Worm (Caenorhabditis elegans) whole organism, L2 larva: ENCODE measurements around the gene dnj-25.

Source experiments
- Y55F3AM.14 ChIP-seq: fragments of 200-800 bp; sonication (Bioruptor generic); optimal IDR thresholded peaks from 2 replicates; lab custom pipeline; 2018; ENCODE audit warnings: mild to moderate bottlenecking, missing genetic modification characterization, missing compliant biosample characterization
- ceh-16 ChIP-seq: fragments of 150-350 bp; optimal IDR thresholded peaks from 2 replicates; lab custom pipeline; 2014; ENCODE audit warnings: missing biosample characterization, missing genetic modification characterization
- crh-2 ChIP-seq: sonication (generic microtip); optimal IDR thresholded peaks from 2 replicates; lab custom pipeline; 2017; ENCODE audit warnings: missing biosample characterization, missing genetic modification characterization
- mdl-1 ChIP-seq, 2 experiments: fragments of 150-350 bp in 1 of 2; sonication (generic microtip) in 1 of 2; optimal IDR thresholded peaks; 2 replicates each; lab custom pipeline; 2017; ENCODE audit warnings: missing biosample characterization in 2 of 2, missing genetic modification characterization in 2 of 2
- ztf-11 ChIP-seq: sonication (generic microtip); optimal IDR thresholded peaks from 2 replicates; lab custom pipeline; 2017; ENCODE audit warnings: missing biosample characterization, missing genetic modification characterization

ce11 chrV:20716267-20716666 is 27.9 kb downstream of the dnj-25 start:
- TF ChIP-seq mdl-1 (tag; optimal IDR thresholded peaks at IDR 0.05; lab: Kevin White, UChicago): no peak
- no peak for TF ChIP-seq ceh-16 (tag; lab: Kevin White, UChicago)
- TF ChIP-seq ztf-11 (tag; lab: Kevin White, UChicago): no peak
- TF ChIP-seq crh-2 (tag; lab: Kevin White, UChicago): no peak
- no peak for TF ChIP-seq Y55F3AM.14
